Worm (Caenorhabditis elegans) whole organism, late embryonic: ENCODE measurements around the gene C02E7.10.

Experiments used
- C38D4.7 ChIP-seq: fragments of 200-800 bp; sonication (Bioruptor generic); optimal IDR thresholded peaks from 2 replicates; lab custom pipeline; 2018; ENCODE audit warnings: mild to moderate bottlenecking, missing genetic modification characterization, moderate library complexity, missing compliant biosample characterization
- F13H6.1 ChIP-seq: sonication (generic microtip); optimal IDR thresholded peaks from 2 replicates; lab custom pipeline; 2016; ENCODE audit warnings: missing genetic modification characterization, missing compliant biosample characterization
- K02D7.2 ChIP-seq: sonication (generic microtip); optimal IDR thresholded peaks from 2 replicates; lab custom pipeline; 2017; ENCODE audit warnings: mild to moderate bottlenecking, missing genetic modification characterization, missing compliant biosample characterization
- T23F11.4 ChIP-seq: fragments of 200-800 bp; sonication (Bioruptor generic); optimal IDR thresholded peaks from 2 replicates; lab custom pipeline; 2018; ENCODE audit warnings: mild to moderate bottlenecking, missing genetic modification characterization, missing compliant biosample characterization
- ceh-14 ChIP-seq: sonication (generic microtip); optimal IDR thresholded peaks from 2 replicates; lab custom pipeline; 2016; ENCODE audit warnings: missing genotype, missing genetic modification characterization, missing compliant biosample characterization
- ceh-18 ChIP-seq: sonication (generic microtip); optimal IDR thresholded peaks from 2 replicates; lab custom pipeline; 2016; ENCODE audit warnings: missing genetic modification characterization, missing compliant biosample characterization
- ceh-2 ChIP-seq: sonication (generic microtip); optimal IDR thresholded peaks from 2 replicates; lab custom pipeline; 2016; ENCODE audit warnings: missing genotype, missing genetic modification characterization, missing compliant biosample characterization
- ceh-24 ChIP-seq: sonication (generic microtip); optimal IDR thresholded peaks from 2 replicates; lab custom pipeline; 2016; ENCODE audit warnings: mild to moderate bottlenecking, missing genetic modification characterization, missing compliant biosample characterization
- ceh-30 ChIP-seq: fragments of 150-350 bp; optimal IDR thresholded peaks from 2 replicates; lab custom pipeline; 2014; ENCODE audit warnings: missing biosample characterization, missing genetic modification characterization
- ceh-31 ChIP-seq: sonication (generic microtip); optimal IDR thresholded peaks from 2 replicates; lab custom pipeline; 2016; ENCODE audit warnings: missing genetic modification characterization, missing compliant biosample characterization
- ceh-48 ChIP-seq: sonication (generic microtip); optimal IDR thresholded peaks from 2 replicates; lab custom pipeline; 2016; ENCODE audit warnings: missing genetic modification characterization, inconsistent platforms, missing compliant biosample characterization
- ceh-6 ChIP-seq: fragments of 200-800 bp; sonication (Bioruptor generic); optimal IDR thresholded peaks from 2 replicates; lab custom pipeline; 2018; ENCODE audit warnings: mild to moderate bottlenecking, missing genetic modification characterization, missing compliant biosample characterization
- elt-2 ChIP-seq: sonication (generic microtip); optimal IDR thresholded peaks from 2 replicates; lab custom pipeline; 2016; ENCODE audit warnings: missing genetic modification reagents, missing genetic modification characterization, missing compliant biosample characterization
- elt-4 ChIP-seq: sonication (generic microtip); optimal IDR thresholded peaks from 2 replicates; lab custom pipeline; 2016; ENCODE audit warnings: missing genetic modification characterization, missing compliant biosample characterization
- ets-4 ChIP-seq: sonication (generic microtip); optimal IDR thresholded peaks from 2 replicates; lab custom pipeline; 2016; ENCODE audit warnings: missing genetic modification characterization, missing compliant biosample characterization
- fkh-10 ChIP-seq: fragments of 150-350 bp; optimal IDR thresholded peaks from 2 replicates; lab custom pipeline; 2014; ENCODE audit warnings: missing biosample characterization, missing genetic modification reagents, missing genetic modification characterization
- gmeb-2 ChIP-seq: sonication (generic microtip); optimal IDR thresholded peaks from 2 replicates; lab custom pipeline; 2016; ENCODE audit warnings: missing genetic modification characterization, inconsistent platforms, missing compliant biosample characterization
- hlh-15 ChIP-seq: sonication (generic microtip); optimal IDR thresholded peaks from 2 replicates; lab custom pipeline; 2016; ENCODE audit warnings: missing genetic modification characterization, missing compliant biosample characterization
- hlh-8 ChIP-seq: sonication (generic microtip); optimal IDR thresholded peaks from 2 replicates; lab custom pipeline; 2016; ENCODE audit warnings: missing genotype, missing genetic modification characterization, missing compliant biosample characterization
- lin-11 ChIP-seq: fragments of 200-800 bp; sonication (Bioruptor generic); optimal IDR thresholded peaks from 2 replicates; lab custom pipeline; 2018; ENCODE audit warnings: mild to moderate bottlenecking, missing genetic modification characterization, missing compliant biosample characterization
- madf-2 ChIP-seq: sonication (generic microtip); optimal IDR thresholded peaks from 2 replicates; lab custom pipeline; 2017; ENCODE audit warnings: missing genetic modification characterization, missing compliant biosample characterization
- nfya-1 ChIP-seq: sonication (generic microtip); optimal IDR thresholded peaks from 2 replicates; lab custom pipeline; 2017; ENCODE audit warnings: missing genetic modification characterization, mild to moderate bottlenecking, missing compliant biosample characterization, antibody characterized with exemption, moderate library complexity
- nhr-11 ChIP-seq: fragments of 150-350 bp; optimal IDR thresholded peaks from 2 replicates; lab custom pipeline; 2014; ENCODE audit warnings: missing biosample characterization, missing genetic modification characterization
- nhr-232 ChIP-seq: sonication (generic microtip); optimal IDR thresholded peaks from 2 replicates; lab custom pipeline; 2016; ENCODE audit warnings: missing genetic modification characterization, missing compliant biosample characterization
- pat-9 ChIP-seq: fragments of 200-800 bp; sonication (Bioruptor generic); optimal IDR thresholded peaks from 2 replicates; lab custom pipeline; 2018; ENCODE audit warnings: mild to moderate bottlenecking, missing genetic modification characterization, moderate library complexity, missing compliant biosample characterization
- pax-1 ChIP-seq: fragments of 150-350 bp; optimal IDR thresholded peaks from 2 replicates; lab custom pipeline; 2014; ENCODE audit warnings: missing biosample characterization, missing genetic modification characterization
- pha-4 ChIP-seq: fragments of 150-350 bp; optimal IDR thresholded peaks from 2 replicates; lab custom pipeline; 2018; ENCODE audit warnings: missing biosample characterization, missing genetic modification reagents, missing genetic modification characterization
- pqm-1 ChIP-seq: sonication (generic microtip); optimal IDR thresholded peaks from 2 replicates; lab custom pipeline; 2016; ENCODE audit warnings: missing genetic modification characterization, missing compliant biosample characterization
- pros-1 ChIP-seq: fragments of 150-350 bp; optimal IDR thresholded peaks from 2 replicates; lab custom pipeline; 2014; ENCODE audit warnings: missing biosample characterization, missing genetic modification reagents, missing genetic modification characterization
- sox-2 ChIP-seq: fragments of 200-800 bp; sonication (Bioruptor generic); IDR thresholded peaks from 2 replicates; pipeline ENCODE4 v1.3.6; 2022; ENCODE audit warnings: missing genetic modification reagents, missing genetic modification characterization, missing compliant biosample characterization
- sox-4 ChIP-seq: sonication (generic microtip); optimal IDR thresholded peaks from 2 replicates; lab custom pipeline; 2017; ENCODE audit warnings: mild to moderate bottlenecking, missing genetic modification characterization, inconsistent platforms, missing compliant biosample characterization
- tbx-2 ChIP-seq: sonication (generic microtip); optimal IDR thresholded peaks from 2 replicates; lab custom pipeline; 2016; ENCODE audit warnings: missing genetic modification characterization, missing compliant biosample characterization
- tbx-7 ChIP-seq: sonication (generic microtip); optimal IDR thresholded peaks from 2 replicates; lab custom pipeline; 2016; ENCODE audit warnings: missing genotype, missing genetic modification characterization, missing compliant biosample characterization
- ttx-3 ChIP-seq: sonication (generic microtip); optimal IDR thresholded peaks from 2 replicates; lab custom pipeline; 2016; ENCODE audit warnings: missing genetic modification reagents, missing genetic modification characterization, missing compliant biosample characterization
- unc-3 ChIP-seq, 2 experiments: fragments of 200-800 bp in 1 of 2; sonication (Bioruptor generic) in 1 of 2; sonication (generic microtip) in 1 of 2; conservative IDR thresholded peaks in 1 of 2; optimal IDR thresholded peaks in 1 of 2; 2 replicates each; pipeline versions ENCODE4 v1.3.6 to Lab custom; 2016 to 2022; ENCODE audit warnings: missing compliant biosample characterization in 2 of 2, missing genetic modification characterization in 2 of 2, missing genetic modification reagents in 1 of 2
- unc-55 ChIP-seq: sonication (generic microtip); optimal IDR thresholded peaks from 2 replicates; lab custom pipeline; 2017; ENCODE audit warnings: missing biosample characterization, missing genetic modification reagents, missing genetic modification characterization
- zip-5 ChIP-seq: sonication (generic microtip); optimal IDR thresholded peaks from 2 replicates; lab custom pipeline; 2016; ENCODE audit warnings: missing genetic modification characterization, missing compliant biosample characterization
- ztf-16 ChIP-seq: sonication (generic microtip); optimal IDR thresholded peaks from 2 replicates; lab custom pipeline; 2017; ENCODE audit warnings: missing genetic modification characterization, missing compliant biosample characterization

The C02E7.10 gene

DNA sequence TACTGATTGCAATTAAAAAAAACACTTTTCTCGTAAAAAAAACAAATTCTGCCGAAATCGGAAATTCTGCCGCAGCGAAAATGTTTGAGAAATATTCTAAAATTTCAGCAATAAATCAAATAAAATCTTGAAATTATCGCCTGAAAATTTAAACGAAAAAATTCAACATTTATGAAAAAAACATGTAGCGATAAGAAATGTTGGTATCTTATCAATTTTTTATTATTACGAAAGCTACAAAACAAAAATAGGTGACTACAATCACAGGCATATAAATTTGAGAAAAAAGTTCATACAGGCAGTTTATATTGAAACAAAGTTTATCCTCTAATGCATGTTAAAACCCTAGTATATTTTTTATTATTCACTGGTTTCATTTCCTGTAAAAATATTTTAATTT, 26.9 kb downstream of the C02E7.10 start, which contains the start of gene ugt-14:
Gene ugt-14, plus strand, starts transcription at position 301 of the 400 bp plus-strand sequence.
- no peak for TF ChIP-seq unc-55 (GFP tag; lab: Kevin White, UChicago)
- TF ChIP-seq pha-4 (tag; lab: Kevin White, UChicago), result no peak
- no peak for TF ChIP-seq ceh-6 (GFP tag; lab: Kevin White, UChicago)
- TF ChIP-seq K02D7.2 (tag; lab: Kevin White, UChicago), result no peak
- no peak for TF ChIP-seq nfya-1
- TF ChIP-seq pqm-1, result no peak
- no peak for TF ChIP-seq pax-1 (tag; lab: Kevin White, UChicago)
- no peak for TF ChIP-seq sox-2 (GFP tag; lab: Robert Waterston, UW)
- no peak for TF ChIP-seq nhr-232
- no peak for TF ChIP-seq ceh-18
- TF ChIP-seq tbx-2 (tag; lab: Kevin White, UChicago), result no peak
- no peak for TF ChIP-seq ztf-16 (tag; lab: Kevin White, UChicago)

DNA sequence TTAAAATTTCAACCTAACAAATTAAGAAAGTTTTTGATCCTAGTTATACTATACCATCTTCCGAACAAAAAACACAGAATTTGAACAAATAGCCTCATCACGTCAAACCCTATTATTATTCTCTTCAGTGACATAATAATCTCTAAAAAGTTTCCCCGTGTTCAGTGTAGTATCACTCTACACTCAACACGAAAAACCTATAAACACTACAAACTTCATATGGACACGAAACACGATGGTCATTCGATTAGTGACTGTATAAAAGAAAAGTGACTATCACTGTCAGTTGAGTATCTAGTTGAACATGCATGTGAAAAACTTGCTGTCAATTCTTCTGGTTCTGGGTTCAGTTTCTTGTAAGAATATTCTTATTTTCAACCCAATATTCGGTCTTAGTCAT, 29.1 kb downstream of the C02E7.10 start, which contains the start of gene ugt-8:
Gene ugt-8, plus strand, starts transcription at position 235 of the 400 bp plus-strand sequence.
- TF ChIP-seq ceh-31 (tag; lab: Kevin White, UChicago), result no peak
- no peak for TF ChIP-seq sox-2 (GFP tag; lab: Robert Waterston, UW)
- TF ChIP-seq hlh-15 (tag; lab: Kevin White, UChicago), result no peak
- TF ChIP-seq C38D4.7, result no peak
- TF ChIP-seq ttx-3 (tag; lab: Kevin White, UChicago), result no peak
- no peak for TF ChIP-seq ets-4 (tag; lab: Kevin White, UChicago)
- TF ChIP-seq ceh-30 (tag; lab: Kevin White, UChicago), result no peak
- no peak for TF ChIP-seq hlh-8 (tag; lab: Kevin White, UChicago)
- TF ChIP-seq lin-11 (tag; lab: Kevin White, UChicago), result no peak
- no peak for TF ChIP-seq ceh-2 (tag; lab: Kevin White, UChicago)
- TF ChIP-seq gmeb-2 (tag; lab: Kevin White, UChicago), result no peak
- no peak for TF ChIP-seq T23F11.4 (GFP tag; lab: Kevin White, UChicago)
- TF ChIP-seq nhr-11 (tag; lab: Kevin White, UChicago), result no peak
- no peak for TF ChIP-seq elt-2 (tag; lab: Kevin White, UChicago)
- TF ChIP-seq, all 69 proteins: peak for 0

DNA sequence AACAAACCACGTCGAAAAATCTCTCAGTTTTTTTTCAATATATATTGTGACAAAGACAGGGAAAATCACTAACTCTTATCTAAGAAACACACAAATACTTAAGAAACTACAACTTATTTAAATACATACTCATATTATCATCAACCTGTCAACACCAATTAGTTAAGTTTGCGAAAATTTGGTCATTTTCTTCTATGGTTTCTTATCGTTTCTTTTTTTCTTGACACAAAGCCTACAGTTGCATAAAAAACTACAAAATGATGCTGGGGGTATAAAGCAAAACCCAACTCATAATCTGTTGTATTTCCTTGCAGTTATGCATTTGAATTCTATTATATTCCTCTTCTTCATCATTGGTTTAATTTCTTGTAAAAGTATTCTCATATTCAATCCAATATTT, 31.8 kb downstream of the C02E7.10 start, which contains the start of gene ugt-67:
Gene ugt-67, plus strand, starts transcription at position 301 of the 400 bp plus-strand sequence.
- TF ChIP-seq elt-2 (tag; lab: Kevin White, UChicago), result no peak
- TF ChIP-seq ceh-14 (tag; lab: Kevin White, UChicago), result no peak
- no peak for TF ChIP-seq pat-9 (tag; lab: Kevin White, UChicago)
- no peak for TF ChIP-seq fkh-10
- no peak for TF ChIP-seq sox-4 (tag; lab: Kevin White, UChicago)
- no peak for TF ChIP-seq unc-3 (GFP tag; conservative IDR thresholded peaks at IDR 0.05; lab: Robert Waterston, UW)
- TF ChIP-seq unc-3 (tag; optimal IDR thresholded peaks at IDR 0.05; lab: Kevin White, UChicago), result no peak
- TF ChIP-seq elt-4 (tag; lab: Kevin White, UChicago), result no peak
- TF ChIP-seq lin-11 (tag; lab: Kevin White, UChicago), result no peak
- no peak for TF ChIP-seq nhr-232
- TF ChIP-seq F13H6.1 (tag; lab: Kevin White, UChicago), result no peak
- TF ChIP-seq ceh-24 (tag; lab: Kevin White, UChicago), result no peak
- TF ChIP-seq ceh-48 (tag; lab: Kevin White, UChicago), result no peak
- TF ChIP-seq hlh-15 (tag; lab: Kevin White, UChicago), result no peak
- no peak for TF ChIP-seq tbx-7
- TF ChIP-seq ttx-3 (tag; lab: Kevin White, UChicago), result no peak
- no peak for TF ChIP-seq zip-5 (tag; lab: Kevin White, UChicago)
- TF ChIP-seq pros-1, result no peak
- TF ChIP-seq madf-2 (tag; lab: Kevin White, UChicago), result no peak
